Worm (Caenorhabditis elegans) whole organism, L3 larva: ENCODE results near the gene B0457.2.

Experiments
- R02D3.7 ChIP-seq: fragments of 150-350 bp; optimal IDR thresholded peaks from 2 replicates; lab custom pipeline; 2014; ENCODE audit warnings: missing biosample characterization, missing genetic modification characterization
- ZK546.5 ChIP-seq: sonication (generic microtip); optimal IDR thresholded peaks from 2 replicates; lab custom pipeline; 2017; ENCODE audit warnings: missing biosample characterization, missing genetic modification characterization
- aly-2 ChIP-seq: fragments of 150-350 bp; optimal IDR thresholded peaks from 2 replicates; lab custom pipeline; 2014; ENCODE audit warnings: missing biosample characterization, missing genetic modification characterization
- ama-1 ChIP-seq: fragments of 150-350 bp; optimal IDR thresholded peaks from 2 replicates; lab custom pipeline; 2018
- ceh-16 ChIP-seq: sonication (generic microtip); optimal IDR thresholded peaks from 2 replicates; lab custom pipeline; 2017; ENCODE audit warnings: missing biosample characterization, missing genetic modification characterization
- ceh-28 ChIP-seq: fragments of 150-350 bp; optimal IDR thresholded peaks from 2 replicates; lab custom pipeline; 2014; ENCODE audit warnings: missing biosample characterization, missing genetic modification reagents, missing genetic modification characterization
- ceh-82 ChIP-seq: fragments of 150-350 bp; optimal IDR thresholded peaks from 2 replicates; lab custom pipeline; 2014; ENCODE audit warnings: missing biosample characterization, missing genetic modification characterization
- ceh-9 ChIP-seq: sonication (generic microtip); optimal IDR thresholded peaks from 2 replicates; lab custom pipeline; 2018; ENCODE audit warnings: missing biosample characterization, missing genetic modification characterization
- daf-12 ChIP-seq: fragments of 150-350 bp; optimal IDR thresholded peaks from 2 replicates; lab custom pipeline; 2014; ENCODE audit warnings: missing biosample characterization, missing genetic modification reagents, missing genetic modification characterization
- egl-27 ChIP-seq: sonication (generic microtip); optimal IDR thresholded peaks from 4 replicates; lab custom pipeline; 2017; ENCODE audit warnings: missing biosample characterization, missing genetic modification reagents, missing genetic modification characterization
- elt-1 ChIP-seq: fragments of 150-350 bp; optimal IDR thresholded peaks from 2 replicates; lab custom pipeline; 2014; ENCODE audit warnings: missing biosample characterization, missing genetic modification characterization
- elt-2 ChIP-seq: sonication (generic microtip); optimal IDR thresholded peaks from 2 replicates; lab custom pipeline; 2016; ENCODE audit warnings: missing genetic modification reagents, mild to moderate bottlenecking, missing genetic modification characterization, missing compliant biosample characterization
- elt-3 ChIP-seq, 3 experiments: fragments of 150-350 bp in 1 of 3; sonication (generic microtip) in 2 of 3; optimal IDR thresholded peaks; 2 replicates in 2 of 3; 4 replicates in 1 of 3; lab custom pipeline; 2014 to 2017; ENCODE audit warnings: missing biosample characterization in 3 of 3, missing genetic modification characterization in 3 of 3
- eor-1 ChIP-seq, 2 experiments: fragments of 150-350 bp; optimal IDR thresholded peaks; 2 replicates each; lab custom pipeline; 2014 to 2018; ENCODE audit warnings: missing biosample characterization in 2 of 2, missing genetic modification characterization in 2 of 2
- fkh-10 ChIP-seq: sonication (generic microtip); optimal IDR thresholded peaks from 2 replicates; lab custom pipeline; 2017; ENCODE audit warnings: missing biosample characterization, missing genetic modification reagents, missing genetic modification characterization
- fkh-2 ChIP-seq: fragments of 150-350 bp; optimal IDR thresholded peaks from 2 replicates; lab custom pipeline; 2014; ENCODE audit warnings: missing biosample characterization, missing genetic modification reagents, missing genetic modification characterization
- fos-1 ChIP-seq: fragments of 150-350 bp; optimal IDR thresholded peaks from 2 replicates; lab custom pipeline; 2014; ENCODE audit warnings: missing biosample characterization, missing genetic modification characterization
- hmg-11 ChIP-seq: sonication (generic microtip); optimal IDR thresholded peaks from 2 replicates; lab custom pipeline; 2016; ENCODE audit warnings: missing genetic modification characterization, missing compliant biosample characterization
- jun-1 ChIP-seq: fragments of 150-350 bp; optimal IDR thresholded peaks from 2 replicates; lab custom pipeline; 2014; ENCODE audit warnings: missing biosample characterization, missing genetic modification reagents, missing genetic modification characterization
- lin-15B ChIP-seq: fragments of 150-350 bp; optimal IDR thresholded peaks from 2 replicates; lab custom pipeline; 2014; ENCODE audit warnings: missing biosample characterization, missing genetic modification characterization
- lsy-12 ChIP-seq: sonication (generic microtip); optimal IDR thresholded peaks from 2 replicates; lab custom pipeline; 2016; ENCODE audit warnings: mild to moderate bottlenecking, missing genetic modification characterization, missing compliant biosample characterization
- mdl-1 ChIP-seq: fragments of 150-350 bp; optimal IDR thresholded peaks from 2 replicates; lab custom pipeline; 2014; ENCODE audit warnings: missing biosample characterization, missing genetic modification characterization
- mml-1 ChIP-seq: fragments of 150-350 bp; sonication (generic microtip); optimal IDR thresholded peaks from 3 replicates; lab custom pipeline; 2014; ENCODE audit warnings: missing biosample characterization, missing genetic modification characterization
- nhr-25 ChIP-seq: sonication (generic microtip); optimal IDR thresholded peaks from 2 replicates; lab custom pipeline; 2017; ENCODE audit warnings: missing biosample characterization, missing genetic modification characterization
- nhr-28 ChIP-seq: fragments of 150-350 bp; optimal IDR thresholded peaks from 2 replicates; lab custom pipeline; 2014; ENCODE audit warnings: missing biosample characterization, missing genetic modification characterization
- nhr-67 ChIP-seq: fragments of 150-350 bp; optimal IDR thresholded peaks from 2 replicates; lab custom pipeline; 2014; ENCODE audit warnings: missing biosample characterization, missing genetic modification characterization
- nhr-76 ChIP-seq: fragments of 150-350 bp; sonication (generic microtip); optimal IDR thresholded peaks from 5 replicates; lab custom pipeline; 2014; ENCODE audit warnings: missing biosample characterization, missing genetic modification characterization
- nhr-77 ChIP-seq: fragments of 150-350 bp; optimal IDR thresholded peaks from 2 replicates; lab custom pipeline; 2014; ENCODE audit warnings: missing biosample characterization, missing genetic modification characterization
- pqm-1 ChIP-seq: fragments of 150-350 bp; optimal IDR thresholded peaks from 2 replicates; lab custom pipeline; 2017; ENCODE audit warnings: missing biosample characterization, missing genetic modification characterization, inconsistent platforms
- skn-1 ChIP-seq: fragments of 150-350 bp; optimal IDR thresholded peaks from 2 replicates; lab custom pipeline; 2014; ENCODE audit warnings: missing biosample characterization, missing genetic modification characterization
- unc-62 ChIP-seq: fragments of 150-350 bp; sonication (generic microtip); optimal IDR thresholded peaks from 4 replicates; lab custom pipeline; 2014; ENCODE audit warnings: missing biosample characterization, missing genetic modification reagents, missing genetic modification characterization
- zag-1 ChIP-seq: fragments of 150-350 bp; optimal IDR thresholded peaks from 2 replicates; lab custom pipeline; 2014; ENCODE audit warnings: missing biosample characterization, missing genetic modification characterization
- ztf-11 ChIP-seq: fragments of 150-350 bp; optimal IDR thresholded peaks from 2 replicates; lab custom pipeline; 2014; ENCODE audit warnings: missing biosample characterization, missing genetic modification characterization
- ztf-4 ChIP-seq: fragments of 150-350 bp; optimal IDR thresholded peaks from 2 replicates; lab custom pipeline; 2014; ENCODE audit warnings: missing biosample characterization, missing genetic modification characterization

Gene B0457.2

DNA sequence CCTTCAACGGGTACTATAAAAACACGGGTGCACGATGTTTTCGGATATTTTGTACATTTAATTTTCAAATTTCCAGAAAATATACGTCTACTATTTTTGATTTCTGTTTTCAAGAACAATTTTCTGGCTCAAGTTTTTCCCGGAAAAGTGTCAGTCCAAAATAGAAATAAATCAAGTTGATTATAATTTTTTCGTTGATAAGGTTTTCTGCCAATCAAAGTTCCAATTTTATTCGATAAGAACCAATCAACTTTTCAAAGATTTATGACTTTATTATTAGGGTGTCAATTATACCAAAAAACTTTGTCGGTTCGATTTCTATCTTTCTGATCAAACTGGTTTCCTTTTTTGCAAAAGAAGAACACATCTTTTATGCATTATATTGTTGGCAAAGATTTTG lies 11.7 kb downstream of the B0457.2 start:
- no peak for TF ChIP-seq jun-1 (tag; lab: Kevin White, UChicago)
- TF ChIP-seq ceh-9 (tag; lab: Kevin White, UChicago), result no peak
- TF ChIP-seq elt-2, result peak; percentile 8
- TF ChIP-seq ceh-28 (tag; lab: Kevin White, UChicago), result no peak

DNA sequence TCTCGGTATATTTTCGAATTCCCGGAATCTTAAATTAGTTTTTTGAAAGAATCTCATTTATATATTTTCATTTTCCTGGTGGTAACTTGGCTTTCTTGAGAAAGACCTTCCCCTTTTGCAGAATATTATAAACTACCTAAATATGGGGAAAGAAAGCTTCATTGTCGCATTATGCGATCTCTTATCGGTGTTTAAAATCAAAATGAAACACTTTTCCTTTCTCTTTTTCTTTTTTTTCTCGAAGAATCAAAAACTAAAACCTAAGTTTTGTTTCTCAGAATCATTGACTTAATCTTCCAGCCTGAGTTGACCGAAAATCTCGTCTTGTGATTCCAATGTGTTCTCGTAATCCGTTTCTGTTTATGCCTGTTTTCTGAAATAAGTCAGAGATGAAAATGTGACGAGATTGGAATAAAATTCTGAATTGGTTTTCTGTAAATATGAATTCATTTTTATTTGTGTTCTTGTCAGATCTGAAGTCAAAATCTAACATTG lies 13.8 kb downstream of the B0457.2 start:
- TF ChIP-seq zag-1 (tag; lab: Kevin White, UChicago), result no peak
- peak; percentile 95 for TF ChIP-seq elt-1 (tag; lab: Kevin White, UChicago)

DNA sequence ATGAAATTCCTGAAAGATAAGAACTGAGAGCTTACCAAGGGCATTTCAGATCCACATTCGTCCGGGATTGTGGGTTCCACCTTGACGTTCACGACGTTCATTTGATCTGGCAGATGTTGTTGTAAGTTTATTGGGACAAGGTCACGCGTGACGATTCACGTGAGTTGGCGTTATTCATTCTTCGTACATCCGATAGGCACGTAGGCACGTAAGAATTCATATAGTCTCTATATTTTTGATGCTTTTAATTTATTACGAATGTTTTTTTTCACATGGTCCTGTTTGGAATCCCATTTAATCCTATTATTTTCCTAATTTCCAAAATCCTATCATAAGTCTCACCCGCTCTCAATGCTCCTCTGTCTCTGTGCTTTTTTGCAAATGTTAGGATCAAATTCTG lies 14.4 kb downstream of the B0457.2 start, which contains the start of gene B0457.4:
TSS of gene B0457.4 (minus strand) at position 101 of the 400 bp plus-strand sequence.
- TF ChIP-seq ztf-4 (tag; lab: Kevin White, UChicago) (no peak), ceh-9 (tag; lab: Kevin White, UChicago) (no peak), eor-1 (tag; optimal IDR thresholded peaks at IDR 0.05; lab: Kevin White, UChicago) (no peak), daf-12 (tag; lab: Kevin White, UChicago) (no peak), zag-1 (tag; lab: Kevin White, UChicago) (no peak), elt-3 (tag; optimal IDR thresholded peaks at IDR 0.05; lab: Kevin White, UChicago) (no peak), ZK546.5 (no peak), ceh-82 (no peak), jun-1 (tag; lab: Kevin White, UChicago) (no peak), elt-1 (tag; lab: Kevin White, UChicago) (no peak), nhr-67 (tag; lab: Kevin White, UChicago) (no peak), ama-1 (lab: Kevin White, UChicago) (no peak), egl-27 (tag; lab: Kevin White, UChicago) (no peak), lsy-12 (tag; lab: Kevin White, UChicago) (no peak), fkh-2 (no peak), ceh-16 (tag; lab: Kevin White, UChicago) (no peak), unc-62 (no peak), nhr-25 (tag; lab: Kevin White, UChicago) (no peak), ceh-28 (tag; lab: Kevin White, UChicago) (no peak), pqm-1 (tag; lab: Kevin White, UChicago) (no peak)

DNA sequence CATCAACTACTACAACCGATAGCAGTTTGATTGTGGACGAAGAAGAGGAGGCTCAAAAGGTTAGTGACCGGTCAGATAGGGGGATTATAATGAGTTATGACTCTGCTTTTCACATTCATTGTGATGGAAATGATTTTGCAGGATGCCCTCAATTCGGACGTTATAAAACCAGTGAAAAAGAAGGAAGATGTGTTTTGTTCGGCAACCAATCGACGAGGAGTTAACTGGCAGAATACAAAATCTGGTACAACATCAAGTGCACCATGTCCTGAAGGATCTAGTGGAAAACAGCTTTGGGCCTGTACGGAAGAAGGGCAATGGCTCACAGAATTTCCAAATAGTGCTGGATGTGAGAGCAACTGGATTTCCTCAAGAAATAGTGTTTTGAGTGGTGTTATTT lies 22.5 kb downstream of the B0457.2 start:
- TF ChIP-seq mdl-1 (tag; lab: Kevin White, UChicago) (no peak), jun-1 (tag; lab: Kevin White, UChicago) (no peak), ama-1 (lab: Kevin White, UChicago) (no peak), pqm-1 (tag; lab: Kevin White, UChicago) (no peak), aly-2 (tag; lab: Kevin White, UChicago) (no peak), elt-2 (no peak), ztf-11 (tag; lab: Kevin White, UChicago) (no peak), R02D3.7 (tag; lab: Kevin White, UChicago) (no peak)

DNA sequence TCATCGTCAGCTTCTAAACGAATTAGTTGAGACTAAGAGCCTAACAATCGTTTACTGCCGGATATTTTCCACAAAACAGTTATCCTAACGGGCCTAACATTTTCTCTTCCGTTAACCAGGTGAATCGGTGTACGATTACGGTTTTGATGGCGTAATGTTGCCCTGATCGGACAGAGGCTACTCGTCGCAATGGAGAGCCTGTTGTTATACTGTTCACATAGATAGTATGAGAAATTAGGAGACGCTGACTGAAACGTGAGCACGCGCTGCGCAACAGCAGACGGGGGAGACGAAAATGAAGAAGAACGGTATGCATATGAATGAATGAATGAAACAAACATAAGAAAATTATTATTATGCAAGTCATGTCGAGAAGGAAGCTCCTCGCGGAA lies 27.0 kb downstream of the B0457.2 start:
- TF ChIP-seq skn-1, result no peak
- no peak for TF ChIP-seq ceh-16 (tag; lab: Kevin White, UChicago)
- TF ChIP-seq fos-1 (tag; lab: Kevin White, UChicago), result no peak
- no peak for TF ChIP-seq eor-1 (tag; optimal IDR thresholded peaks at IDR 0.05; lab: Kevin White, UChicago)
- TF ChIP-seq egl-27 (tag; lab: Kevin White, UChicago), result no peak
- TF ChIP-seq elt-2, result no peak
- TF ChIP-seq nhr-77, result no peak
- no peak for TF ChIP-seq ZK546.5
- no peak for TF ChIP-seq nhr-67 (tag; lab: Kevin White, UChicago)
- TF ChIP-seq mml-1 (tag; lab: Kevin White, UChicago), result no peak
- TF ChIP-seq ceh-28 (tag; lab: Kevin White, UChicago), result no peak
- no peak for TF ChIP-seq lin-15B
- no peak for TF ChIP-seq nhr-76 (tag; lab: Kevin White, UChicago)
- TF ChIP-seq elt-3 (tag; optimal IDR thresholded peaks at IDR 0.05; lab: Kevin White, UChicago), result no peak
- TF ChIP-seq hmg-11 (tag; lab: Kevin White, UChicago), result no peak
- no peak for TF ChIP-seq fkh-10 (GFP tag; lab: Kevin White, UChicago)
- no peak for TF ChIP-seq nhr-28 (tag; lab: Kevin White, UChicago)
